Worm (Caenorhabditis elegans): Measurements from ENCODE around the gene mdt-20.

DNA sequence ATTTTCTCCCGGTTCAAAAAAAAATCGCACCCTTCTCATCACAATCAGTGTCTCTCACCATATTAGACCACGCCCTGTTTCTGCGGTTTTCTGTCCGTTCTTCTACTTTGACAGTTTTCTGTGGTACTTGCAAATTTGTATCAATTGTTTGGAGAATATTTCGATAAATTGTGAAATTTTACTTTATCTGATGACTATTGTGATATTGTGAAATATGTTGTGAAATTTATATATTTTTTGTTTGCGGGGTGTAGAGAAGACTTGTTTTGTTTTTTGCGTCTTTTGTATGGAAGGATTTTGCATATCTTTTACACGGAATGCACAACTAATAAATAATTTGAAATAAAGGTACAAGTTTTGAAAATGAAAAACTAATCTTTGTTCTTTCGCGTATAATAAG lies 20.2 kb upstream of the mdt-20 start:
- no peak for TF ChIP-seq fkh-10 (GFP tag; optimal IDR thresholded peaks at IDR 0.05)
- no peak for TF ChIP-seq R02D3.7 (tag; optimal IDR thresholded peaks at IDR 0.05)

Measured in whole organism, L4 larva.